Fruit fly (Drosophila melanogaster) whole organism: ENCODE data around the gene Droj2.

Source experiments
- CG8478 ChIP-seq: fragments of >200 bp; optimal IDR thresholded peaks from 2 replicates; lab custom pipeline; 2018; ENCODE audit warnings: inconsistent platforms
- Dll ChIP-seq: fragments of >200 bp; optimal IDR thresholded peaks from 2 replicates; lab custom pipeline; 2017
- pan ChIP-seq: fragments of >200 bp; optimal IDR thresholded peaks from 2 replicates; lab custom pipeline; 2017
- psq ChIP-seq: fragments of >200 bp; optimal IDR thresholded peaks from 2 replicates; lab custom pipeline; 2017
- usp ChIP-seq: fragments of >200 bp; optimal IDR thresholded peaks from 2 replicates; lab custom pipeline; 2017; ENCODE audit warnings: missing biosample characterization, missing genetic modification characterization, mixed read lengths

DNA sequence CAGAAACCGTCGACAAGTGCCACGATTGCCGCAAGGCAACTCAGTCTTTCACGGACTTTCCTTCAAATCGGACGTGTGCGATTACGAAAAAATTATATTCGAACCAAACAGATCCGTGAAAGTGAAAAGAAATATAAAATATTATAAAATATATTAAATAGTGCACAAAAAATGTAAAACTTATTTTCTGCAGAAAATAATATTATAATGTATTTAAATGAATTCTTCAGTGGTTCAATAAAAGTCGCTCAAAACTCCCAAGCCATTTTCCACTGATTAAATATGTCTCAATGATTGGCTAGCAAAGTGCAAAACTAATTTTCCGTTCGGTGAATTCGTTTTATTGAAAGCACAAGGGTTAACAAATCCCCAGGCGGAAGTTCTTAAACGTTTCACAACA is 43.9 kb upstream of the Droj2 start, which contains the start of gene PK2-R1:
- TF ChIP-seq CG8478 (lab: Kevin White, UChicago) (no peak), pan (lab: Kevin White, UChicago) (no peak), Dll (lab: Kevin White, UChicago) (no peak), usp (GFP tag; lab: Kevin White, UChicago) (no peak), psq (lab: Kevin White, UChicago) (no peak)
